Fruit fly (Drosophila melanogaster) whole organism, wandering third instar larva: Measurements from ENCODE around the gene in.
A peak's percentile ranks its signal among the peaks of the same experiment; 100 is the strongest.

Source experiments
- Abd-B ChIP-seq: fragments of >200 bp; optimal IDR thresholded peaks from 2 replicates; lab custom pipeline; 2017; ENCODE audit warnings: missing biosample characterization, missing genetic modification characterization
- CG32264 ChIP-seq: fragments of 200-800 bp; sonication (Bioruptor generic); optimal IDR thresholded peaks from 2 replicates; lab custom pipeline; 2016; ENCODE audit warnings: missing biosample characterization, missing genetic modification characterization
- CG9705 ChIP-seq: fragments of 200-800 bp; sonication (Bioruptor generic); optimal IDR thresholded peaks from 2 replicates; lab custom pipeline; 2018; ENCODE audit warnings: missing biosample characterization, mild to moderate bottlenecking, missing genetic modification characterization
- CrebA ChIP-seq: fragments of 200-800 bp; sonication (Bioruptor generic); optimal IDR thresholded peaks from 2 replicates; lab custom pipeline; 2016; ENCODE audit warnings: missing biosample characterization, mild to moderate bottlenecking, missing genetic modification characterization, borderline replicate concordance
- Dfd ChIP-seq: fragments of >200 bp; optimal IDR thresholded peaks from 2 replicates; lab custom pipeline; 2017; ENCODE audit warnings: missing biosample characterization, missing genetic modification characterization
- Dif ChIP-seq: fragments of 200-275, 200-300 bp; sonication (Bioruptor generic); optimal IDR thresholded peaks from 2 replicates; lab custom pipeline; 2018; ENCODE audit warnings: missing biosample characterization, missing genetic modification characterization; ENCODE audit not compliant: partially characterized antibody
- GATAd ChIP-seq: sonication (Bioruptor generic); optimal IDR thresholded peaks from 2 replicates; lab custom pipeline; 2016; ENCODE audit warnings: missing biosample characterization, missing genetic modification characterization
- HLH106 ChIP-seq: fragments of 200-800 bp; optimal IDR thresholded peaks from 3 replicates; lab custom pipeline; 2019; ENCODE audit warnings: missing biosample characterization, mild to moderate bottlenecking, missing genetic modification characterization, moderate library complexity
- Hnf4 ChIP-seq: fragments of 200-800 bp; sonication (Bioruptor generic); optimal IDR thresholded peaks from 2 replicates; lab custom pipeline; 2016; ENCODE audit warnings: missing biosample characterization, mild to moderate bottlenecking, missing genetic modification characterization
- Hr78 ChIP-seq: fragments of >200 bp; optimal IDR thresholded peaks from 2 replicates; lab custom pipeline; 2017; ENCODE audit warnings: missing biosample characterization, missing genetic modification characterization
- Hr83 ChIP-seq: fragments of 200-300 bp; sonication (Bioruptor generic); optimal IDR thresholded peaks from 2 replicates; lab custom pipeline; 2016; ENCODE audit warnings: missing biosample characterization, mild to moderate bottlenecking, missing genetic modification characterization, moderate library complexity; ENCODE audit not compliant: poor library complexity, severe bottlenecking
- Jra ChIP-seq: sonication (Bioruptor generic); optimal IDR thresholded peaks from 2 replicates; lab custom pipeline; 2016; ENCODE audit warnings: missing biosample characterization, missing genetic modification characterization
- Mio ChIP-seq: sonication (Bioruptor generic); optimal IDR thresholded peaks from 2 replicates; lab custom pipeline; 2016; ENCODE audit warnings: missing biosample characterization, missing genetic modification characterization
- Myc ChIP-seq: fragments of >200 bp; optimal IDR thresholded peaks from 2 replicates; lab custom pipeline; 2017
- N ChIP-seq: fragments of >200 bp; optimal IDR thresholded peaks from 2 replicates; lab custom pipeline; 2018; ENCODE audit warnings: missing biosample characterization, missing external identifiers, missing genetic modification characterization
- OdsH ChIP-seq: fragments of 200-800 bp; sonication (Bioruptor generic); optimal IDR thresholded peaks from 2 replicates; lab custom pipeline; 2016; ENCODE audit warnings: missing biosample characterization, mild to moderate bottlenecking, missing genetic modification characterization
- Rel ChIP-seq, 2 experiments: fragments of 200-800 bp; sonication (Bioruptor generic) in 1 of 2; optimal IDR thresholded peaks; 2 replicates in 1 of 2; 3 replicates in 1 of 2; lab custom pipeline; 2016 to 2019; ENCODE audit warnings: mild to moderate bottlenecking in 2 of 2, missing biosample characterization in 2 of 2, missing genetic modification characterization in 2 of 2, moderate library complexity in 1 of 2
- Sp1 ChIP-seq: fragments of 200-800 bp; sonication (Bioruptor generic); optimal IDR thresholded peaks from 3 replicates; lab custom pipeline; 2019; ENCODE audit warnings: missing biosample characterization, mild to moderate bottlenecking, missing genetic modification characterization, moderate library complexity
- Vsx2 ChIP-seq: fragments of 200-300, 225-300 bp; sonication (Bioruptor generic); optimal IDR thresholded peaks from 2 replicates; lab custom pipeline; 2018; ENCODE audit warnings: missing biosample characterization, missing genetic modification characterization; ENCODE audit not compliant: partially characterized antibody
- br ChIP-seq: fragments of 200-800 bp; sonication (Bioruptor generic); optimal IDR thresholded peaks from 2 replicates; lab custom pipeline; 2016; ENCODE audit warnings: missing biosample characterization, missing genetic modification characterization
- brk ChIP-seq: fragments of 200-800 bp; sonication (Bioruptor generic); optimal IDR thresholded peaks from 2 replicates; lab custom pipeline; 2016; ENCODE audit warnings: missing biosample characterization, mild to moderate bottlenecking, missing genetic modification characterization
- dl ChIP-seq, 2 experiments: fragments of 175-275, 200-275 bp in 1 of 2; fragments of 200-275 bp in 1 of 2; sonication (Bioruptor generic); optimal IDR thresholded peaks; lab custom pipeline; 2018; ENCODE audit warnings: mild to moderate bottlenecking in 2 of 2, missing biosample characterization in 2 of 2, missing genetic modification characterization in 2 of 2, moderate library complexity in 2 of 2; ENCODE audit not compliant: partially characterized antibody in 2 of 2, insufficient read depth in 1 of 2
- dmrt93B ChIP-seq: fragments of 200-800 bp; sonication (Bioruptor generic); optimal IDR thresholded peaks from 2 replicates; lab custom pipeline; 2018; ENCODE audit warnings: missing biosample characterization, mild to moderate bottlenecking, missing genetic modification characterization
- dsf ChIP-seq: sonication (Bioruptor generic); optimal IDR thresholded peaks from 2 replicates; lab custom pipeline; 2016; ENCODE audit warnings: missing biosample characterization, missing genetic modification characterization, borderline replicate concordance
- ey ChIP-seq: fragments of 200-800 bp; sonication (Bioruptor generic); optimal IDR thresholded peaks from 2 replicates; lab custom pipeline; 2016; ENCODE audit warnings: missing biosample characterization, missing genetic modification characterization
- foxo ChIP-seq, 2 experiments: fragments of 200-800 bp; sonication (Bioruptor generic); optimal IDR thresholded peaks; 2 replicates in 1 of 2; 3 replicates in 1 of 2; lab custom pipeline; 2016 to 2017; ENCODE audit warnings: missing biosample characterization in 2 of 2, missing genetic modification characterization in 2 of 2
- fru ChIP-seq: fragments of 200-800 bp; sonication (Bioruptor generic); optimal IDR thresholded peaks from 3 replicates; lab custom pipeline; 2016; ENCODE audit warnings: missing biosample characterization, mild to moderate bottlenecking, missing genetic modification characterization
- h ChIP-seq: fragments of 200-800 bp; sonication (Bioruptor generic); optimal IDR thresholded peaks from 3 replicates; lab custom pipeline; 2016; ENCODE audit warnings: missing biosample characterization, mild to moderate bottlenecking, missing genetic modification characterization
- jim ChIP-seq: fragments of 175-275, 200-325 bp; sonication (Bioruptor generic); optimal IDR thresholded peaks from 2 replicates; lab custom pipeline; 2016; ENCODE audit warnings: missing biosample characterization, mild to moderate bottlenecking, missing genetic modification characterization
- lola ChIP-seq: fragments of >200 bp; optimal IDR thresholded peaks from 2 replicates; lab custom pipeline; 2017; ENCODE audit warnings: missing biosample characterization, missing genetic modification characterization
- pan ChIP-seq: fragments of >200 bp; optimal IDR thresholded peaks from 2 replicates; lab custom pipeline; 2017
- psq ChIP-seq: fragments of 200-800 bp; sonication (Bioruptor generic); optimal IDR thresholded peaks from 3 replicates; lab custom pipeline; 2017; ENCODE audit warnings: missing biosample characterization, mild to moderate bottlenecking, missing genetic modification characterization, moderate library complexity
- rgr ChIP-seq: fragments of 200-800 bp; sonication (Bioruptor generic); optimal IDR thresholded peaks from 3 replicates; lab custom pipeline; 2016; ENCODE audit warnings: missing biosample characterization, mild to moderate bottlenecking, missing genetic modification characterization
- sage ChIP-seq: fragments of 200-800 bp; sonication (Bioruptor generic); optimal IDR thresholded peaks from 2 replicates; lab custom pipeline; 2016; ENCODE audit warnings: missing biosample characterization, mild to moderate bottlenecking, missing genetic modification characterization
- sv ChIP-seq: fragments of 200-800 bp; sonication (Bioruptor generic); optimal IDR thresholded peaks from 3 replicates; lab custom pipeline; 2016; ENCODE audit warnings: missing biosample characterization, missing genetic modification characterization
- tai ChIP-seq: sonication (Bioruptor generic); optimal IDR thresholded peaks from 2 replicates; lab custom pipeline; 2016; ENCODE audit warnings: missing biosample characterization, missing genetic modification characterization
- usp ChIP-seq: fragments of >200 bp; optimal IDR thresholded peaks from 2 replicates; lab custom pipeline; 2017; ENCODE audit warnings: missing biosample characterization, missing genetic modification characterization
- woc ChIP-seq: sonication (Bioruptor generic); optimal IDR thresholded peaks from 2 replicates; lab custom pipeline; 2016; ENCODE audit warnings: missing biosample characterization, mild to moderate bottlenecking, missing genetic modification characterization

Gene in

dm6 chr3L:20395257-20395909, 28.4 kb downstream of the in start:
- peak; percentile 68 for TF ChIP-seq fru (GFP tag; lab: Kevin White, UChicago)
- TF ChIP-seq Dfd, result no peak
- TF ChIP-seq lola (GFP tag; lab: Kevin White, UChicago), result no peak
- peak; percentile 33 for TF ChIP-seq CG32264 (GFP tag; lab: Kevin White, UChicago)
- TF ChIP-seq usp (GFP tag; lab: Kevin White, UChicago), result no peak
- no peak for TF ChIP-seq dmrt93B (GFP tag; lab: Kevin White, UChicago)
- peak; percentile 59 for TF ChIP-seq psq (GFP tag; lab: Kevin White, UChicago)
- no peak for TF ChIP-seq GATAd (GFP tag; lab: Kevin White, UChicago)
- TF ChIP-seq HLH106 (tag; lab: Kevin White, UChicago), result peak; percentile 25
- no peak for TF ChIP-seq Dif (GFP tag; lab: Kevin White, UChicago)
- no peak for TF ChIP-seq CG9705 (GFP tag; lab: Kevin White, UChicago)
- no peak for TF ChIP-seq dsf
- peak; percentile 3 for TF ChIP-seq Hr83
- peak in 1 of 2 experiments; percentile 71 for TF ChIP-seq foxo (GFP tag; optimal IDR thresholded peaks at IDR 0.05; lab: Kevin White, UChicago)
- no peak for TF ChIP-seq sage
- TF ChIP-seq sv (GFP tag; lab: Kevin White, UChicago), result peak; percentile 8
- TF ChIP-seq OdsH (GFP tag; lab: Kevin White, UChicago), result peak; percentile 58
- TF ChIP-seq Jra, result no peak
- TF ChIP-seq Vsx2 (GFP tag; lab: Kevin White, UChicago), result no peak
- TF ChIP-seq br (GFP tag; lab: Kevin White, UChicago), result peak; percentile 53
- peak; percentile 50 for TF ChIP-seq woc (GFP tag; lab: Kevin White, UChicago)
- no peak for TF ChIP-seq Myc (lab: Kevin White, UChicago)
- no peak for TF ChIP-seq Rel (GFP tag; optimal IDR thresholded peaks at IDR 0.05; lab: Kevin White, UChicago)
- peak; percentile 91 for TF ChIP-seq Rel (tag; optimal IDR thresholded peaks at IDR 0.05; lab: Kevin White, UChicago)
- TF ChIP-seq rgr (GFP tag; lab: Kevin White, UChicago), result peak; percentile 62
- no peak for TF ChIP-seq Abd-B (GFP tag; lab: Kevin White, UChicago)
- no peak for TF ChIP-seq Hr78 (GFP tag; lab: Kevin White, UChicago)
- TF ChIP-seq h (GFP tag; lab: Kevin White, UChicago), result peak; percentile 68
- TF ChIP-seq jim (GFP tag; lab: Kevin White, UChicago), result no peak
- no peak for TF ChIP-seq CrebA (GFP tag; lab: Kevin White, UChicago)
- TF ChIP-seq brk (GFP tag; lab: Kevin White, UChicago), result peak; percentile 29
- peak; percentile 54 for TF ChIP-seq ey (GFP tag; lab: Kevin White, UChicago)
- no peak for TF ChIP-seq tai
- peak; percentile 46 for TF ChIP-seq Sp1 (GFP tag; lab: Kevin White, UChicago)
- TF ChIP-seq N (GFP tag; lab: Kevin White, UChicago), result no peak
- no peak for TF ChIP-seq dl (GFP tag; optimal IDR thresholded peaks at IDR 0.05; lab: Kevin White, UChicago; ENCODE audit: insufficient read depth in 1 of 2, partially characterized antibody in 2 of 2)
- TF ChIP-seq pan (lab: Kevin White, UChicago), result no peak
- peak; percentile 30 for TF ChIP-seq Hnf4 (GFP tag; lab: Kevin White, UChicago)
- TF ChIP-seq Mio (GFP tag; lab: Kevin White, UChicago), result no peak

- TF ChIP-seq br (GFP tag; lab: Kevin White, UChicago) (no peak), Vsx2 (GFP tag; lab: Kevin White, UChicago) (no peak), Mio (GFP tag; lab: Kevin White, UChicago) (no peak), Dfd (no peak), ey (GFP tag; lab: Kevin White, UChicago) (no peak), CG32264 (GFP tag; lab: Kevin White, UChicago) (no peak), dl (GFP tag; optimal IDR thresholded peaks at IDR 0.05; lab: Kevin White, UChicago; ENCODE audit: insufficient read depth in 1 of 2, partially characterized antibody in 2 of 2) (no peak), jim (GFP tag; lab: Kevin White, UChicago) (no peak), CrebA (GFP tag; lab: Kevin White, UChicago) (no peak), CG9705 (GFP tag; lab: Kevin White, UChicago) (no peak)
Observed at dm6 chr3L:20396047-20396446, 29.0 kb downstream of the in start.
